Worm (Caenorhabditis elegans): ENCODE results near the gene lys-6.

ce11 chrIV:11592165-11592564 is 35.6 kb downstream of the lys-6 start, which contains the start of gene spe-36:
- TF ChIP-seq sea-1 (GFP tag; conservative IDR thresholded peaks at IDR 0.05): no peak
- no peak for TF ChIP-seq ama-1 (optimal IDR thresholded peaks at IDR 0.05)
- TF ChIP-seq ceh-36 (tag; optimal IDR thresholded peaks at IDR 0.05): no peak
- TF ChIP-seq pes-1 (GFP tag; IDR thresholded peaks at IDR 0.05): no peak
- TF ChIP-seq scrt-1 (GFP tag; IDR thresholded peaks at IDR 0.05): no peak
- no peak for TF ChIP-seq tbx-37 (GFP tag; conservative IDR thresholded peaks at IDR 0.05)
- TF ChIP-seq B0310.2 (tag; optimal IDR thresholded peaks at IDR 0.05): no peak
- no peak for TF ChIP-seq hmg-4 (GFP tag; optimal IDR thresholded peaks at IDR 0.05)
- no peak for TF ChIP-seq ets-7 (tag; optimal IDR thresholded peaks at IDR 0.05)
- TF ChIP-seq flt-1 (GFP tag; IDR thresholded peaks at IDR 0.05): no peak
- no peak for TF ChIP-seq tra-4 (tag; optimal IDR thresholded peaks at IDR 0.05)
